Worm (Caenorhabditis elegans) whole organism, L3 larva: ENCODE data around the gene Y44A6D.1.
A peak's percentile ranks its signal among the peaks of the same experiment; 100 is the strongest.

Source experiments
- R02D3.7 ChIP-seq: fragments of 150-350 bp; optimal IDR thresholded peaks from 2 replicates; lab custom pipeline; 2014; ENCODE audit warnings: missing biosample characterization, missing genetic modification characterization
- ZK546.5 ChIP-seq: sonication (generic microtip); optimal IDR thresholded peaks from 2 replicates; lab custom pipeline; 2017; ENCODE audit warnings: missing biosample characterization, missing genetic modification characterization
- aly-2 ChIP-seq: fragments of 150-350 bp; optimal IDR thresholded peaks from 2 replicates; lab custom pipeline; 2014; ENCODE audit warnings: missing biosample characterization, missing genetic modification characterization
- ama-1 ChIP-seq: fragments of 150-350 bp; optimal IDR thresholded peaks from 2 replicates; lab custom pipeline; 2018
- ceh-16 ChIP-seq: sonication (generic microtip); optimal IDR thresholded peaks from 2 replicates; lab custom pipeline; 2017; ENCODE audit warnings: missing biosample characterization, missing genetic modification characterization
- ceh-28 ChIP-seq: fragments of 150-350 bp; optimal IDR thresholded peaks from 2 replicates; lab custom pipeline; 2014; ENCODE audit warnings: missing biosample characterization, missing genetic modification reagents, missing genetic modification characterization
- ceh-82 ChIP-seq: fragments of 150-350 bp; optimal IDR thresholded peaks from 2 replicates; lab custom pipeline; 2014; ENCODE audit warnings: missing biosample characterization, missing genetic modification characterization
- ceh-9 ChIP-seq: sonication (generic microtip); optimal IDR thresholded peaks from 2 replicates; lab custom pipeline; 2018; ENCODE audit warnings: missing biosample characterization, missing genetic modification characterization
- daf-12 ChIP-seq: fragments of 150-350 bp; optimal IDR thresholded peaks from 2 replicates; lab custom pipeline; 2014; ENCODE audit warnings: missing biosample characterization, missing genetic modification reagents, missing genetic modification characterization
- egl-27 ChIP-seq: sonication (generic microtip); optimal IDR thresholded peaks from 4 replicates; lab custom pipeline; 2017; ENCODE audit warnings: missing biosample characterization, missing genetic modification reagents, missing genetic modification characterization
- egl-5 ChIP-seq: fragments of 150-350 bp; optimal IDR thresholded peaks from 2 replicates; lab custom pipeline; 2017; ENCODE audit warnings: missing biosample characterization, missing genetic modification reagents, missing genetic modification characterization, inconsistent platforms
- elt-1 ChIP-seq: fragments of 150-350 bp; optimal IDR thresholded peaks from 2 replicates; lab custom pipeline; 2014; ENCODE audit warnings: missing biosample characterization, missing genetic modification characterization
- elt-2 ChIP-seq: sonication (generic microtip); optimal IDR thresholded peaks from 2 replicates; lab custom pipeline; 2016; ENCODE audit warnings: missing genetic modification reagents, mild to moderate bottlenecking, missing genetic modification characterization, missing compliant biosample characterization
- elt-3 ChIP-seq, 3 experiments: fragments of 150-350 bp in 1 of 3; sonication (generic microtip) in 2 of 3; optimal IDR thresholded peaks; 2 replicates in 2 of 3; 4 replicates in 1 of 3; lab custom pipeline; 2014 to 2017; ENCODE audit warnings: missing biosample characterization in 3 of 3, missing genetic modification characterization in 3 of 3
- eor-1 ChIP-seq, 2 experiments: fragments of 150-350 bp; optimal IDR thresholded peaks; 2 replicates each; lab custom pipeline; 2014 to 2018; ENCODE audit warnings: missing biosample characterization in 2 of 2, missing genetic modification characterization in 2 of 2
- fkh-10 ChIP-seq: sonication (generic microtip); optimal IDR thresholded peaks from 2 replicates; lab custom pipeline; 2017; ENCODE audit warnings: missing biosample characterization, missing genetic modification reagents, missing genetic modification characterization
- fkh-2 ChIP-seq: fragments of 150-350 bp; optimal IDR thresholded peaks from 2 replicates; lab custom pipeline; 2014; ENCODE audit warnings: missing biosample characterization, missing genetic modification reagents, missing genetic modification characterization
- fos-1 ChIP-seq: fragments of 150-350 bp; optimal IDR thresholded peaks from 2 replicates; lab custom pipeline; 2014; ENCODE audit warnings: missing biosample characterization, missing genetic modification characterization
- hmg-11 ChIP-seq: sonication (generic microtip); optimal IDR thresholded peaks from 2 replicates; lab custom pipeline; 2016; ENCODE audit warnings: missing genetic modification characterization, missing compliant biosample characterization
- jun-1 ChIP-seq: fragments of 150-350 bp; optimal IDR thresholded peaks from 2 replicates; lab custom pipeline; 2014; ENCODE audit warnings: missing biosample characterization, missing genetic modification reagents, missing genetic modification characterization
- lin-15B ChIP-seq: fragments of 150-350 bp; optimal IDR thresholded peaks from 2 replicates; lab custom pipeline; 2014; ENCODE audit warnings: missing biosample characterization, missing genetic modification characterization
- lin-39 ChIP-seq: fragments of 150-350 bp; optimal IDR thresholded peaks from 2 replicates; lab custom pipeline; 2018; ENCODE audit warnings: missing biosample characterization, missing genetic modification reagents, missing genetic modification characterization
- lsy-12 ChIP-seq: sonication (generic microtip); optimal IDR thresholded peaks from 2 replicates; lab custom pipeline; 2016; ENCODE audit warnings: mild to moderate bottlenecking, missing genetic modification characterization, missing compliant biosample characterization
- mdl-1 ChIP-seq: fragments of 150-350 bp; optimal IDR thresholded peaks from 2 replicates; lab custom pipeline; 2014; ENCODE audit warnings: missing biosample characterization, missing genetic modification characterization
- mml-1 ChIP-seq: fragments of 150-350 bp; sonication (generic microtip); optimal IDR thresholded peaks from 3 replicates; lab custom pipeline; 2014; ENCODE audit warnings: missing biosample characterization, missing genetic modification characterization
- nfya-1 ChIP-seq: sonication (generic microtip); optimal IDR thresholded peaks from 2 replicates; lab custom pipeline; 2017; ENCODE audit warnings: missing genetic modification characterization, mild to moderate bottlenecking, missing compliant biosample characterization, antibody characterized with exemption, moderate library complexity; ENCODE audit not compliant: insufficient read depth
- nhr-11 ChIP-seq: fragments of 150-350 bp; optimal IDR thresholded peaks from 2 replicates; lab custom pipeline; 2014; ENCODE audit warnings: missing biosample characterization, missing genetic modification characterization
- nhr-12 ChIP-seq: fragments of 150-350 bp; optimal IDR thresholded peaks from 2 replicates; lab custom pipeline; 2014; ENCODE audit warnings: missing biosample characterization, missing genetic modification characterization
- nhr-23 ChIP-seq: fragments of 150-350 bp; optimal IDR thresholded peaks from 2 replicates; lab custom pipeline; 2014; ENCODE audit warnings: missing biosample characterization, missing genetic modification reagents, missing genetic modification characterization
- nhr-237 ChIP-seq: fragments of 150-350 bp; optimal IDR thresholded peaks from 2 replicates; lab custom pipeline; 2014; ENCODE audit warnings: missing biosample characterization, missing genetic modification characterization
- nhr-25 ChIP-seq: sonication (generic microtip); optimal IDR thresholded peaks from 2 replicates; lab custom pipeline; 2017; ENCODE audit warnings: missing biosample characterization, missing genetic modification characterization
- nhr-28 ChIP-seq: fragments of 150-350 bp; optimal IDR thresholded peaks from 2 replicates; lab custom pipeline; 2014; ENCODE audit warnings: missing biosample characterization, missing genetic modification characterization
- nhr-43 ChIP-seq: sonication (generic microtip); optimal IDR thresholded peaks from 2 replicates; lab custom pipeline; 2016; ENCODE audit warnings: mild to moderate bottlenecking, missing genetic modification characterization, missing compliant biosample characterization; ENCODE audit not compliant: poor library complexity, severe bottlenecking
- nhr-67 ChIP-seq: fragments of 150-350 bp; optimal IDR thresholded peaks from 2 replicates; lab custom pipeline; 2014; ENCODE audit warnings: missing biosample characterization, missing genetic modification characterization
- nhr-76 ChIP-seq: fragments of 150-350 bp; sonication (generic microtip); optimal IDR thresholded peaks from 5 replicates; lab custom pipeline; 2014; ENCODE audit warnings: missing biosample characterization, missing genetic modification characterization
- nhr-77 ChIP-seq: fragments of 150-350 bp; optimal IDR thresholded peaks from 2 replicates; lab custom pipeline; 2014; ENCODE audit warnings: missing biosample characterization, missing genetic modification characterization
- pha-4 ChIP-seq: fragments of 150-350 bp; optimal IDR thresholded peaks from 2 replicates; lab custom pipeline; 2014; ENCODE audit warnings: missing biosample characterization, missing genetic modification reagents, missing genetic modification characterization
- pqm-1 ChIP-seq: fragments of 150-350 bp; optimal IDR thresholded peaks from 2 replicates; lab custom pipeline; 2017; ENCODE audit warnings: missing biosample characterization, missing genetic modification characterization, inconsistent platforms
- sea-2 ChIP-seq: fragments of 150-350 bp; sonication (generic microtip); optimal IDR thresholded peaks from 4 replicates; lab custom pipeline; 2014; ENCODE audit warnings: missing biosample characterization, missing genetic modification reagents, missing genetic modification characterization
- skn-1 ChIP-seq: fragments of 150-350 bp; optimal IDR thresholded peaks from 2 replicates; lab custom pipeline; 2014; ENCODE audit warnings: missing biosample characterization, missing genetic modification characterization
- snpc-4 ChIP-seq: fragments of 150-350 bp; optimal IDR thresholded peaks from 2 replicates; lab custom pipeline; 2014; ENCODE audit warnings: missing biosample characterization, missing genetic modification characterization
- tbx-2 ChIP-seq: sonication (generic microtip); optimal IDR thresholded peaks from 2 replicates; lab custom pipeline; 2016; ENCODE audit warnings: mild to moderate bottlenecking, missing genetic modification characterization, missing compliant biosample characterization
- unc-39 ChIP-seq: sonication (generic microtip); optimal IDR thresholded peaks from 4 replicates; lab custom pipeline; 2017; ENCODE audit warnings: missing biosample characterization, missing genetic modification characterization
- unc-62 ChIP-seq: fragments of 150-350 bp; sonication (generic microtip); optimal IDR thresholded peaks from 4 replicates; lab custom pipeline; 2014; ENCODE audit warnings: missing biosample characterization, missing genetic modification reagents, missing genetic modification characterization
- zag-1 ChIP-seq: fragments of 150-350 bp; optimal IDR thresholded peaks from 2 replicates; lab custom pipeline; 2014; ENCODE audit warnings: missing biosample characterization, missing genetic modification characterization
- ztf-11 ChIP-seq: fragments of 150-350 bp; optimal IDR thresholded peaks from 2 replicates; lab custom pipeline; 2014; ENCODE audit warnings: missing biosample characterization, missing genetic modification characterization
- ztf-4 ChIP-seq: fragments of 150-350 bp; optimal IDR thresholded peaks from 2 replicates; lab custom pipeline; 2014; ENCODE audit warnings: missing biosample characterization, missing genetic modification characterization

Gene Y44A6D.1

DNA sequence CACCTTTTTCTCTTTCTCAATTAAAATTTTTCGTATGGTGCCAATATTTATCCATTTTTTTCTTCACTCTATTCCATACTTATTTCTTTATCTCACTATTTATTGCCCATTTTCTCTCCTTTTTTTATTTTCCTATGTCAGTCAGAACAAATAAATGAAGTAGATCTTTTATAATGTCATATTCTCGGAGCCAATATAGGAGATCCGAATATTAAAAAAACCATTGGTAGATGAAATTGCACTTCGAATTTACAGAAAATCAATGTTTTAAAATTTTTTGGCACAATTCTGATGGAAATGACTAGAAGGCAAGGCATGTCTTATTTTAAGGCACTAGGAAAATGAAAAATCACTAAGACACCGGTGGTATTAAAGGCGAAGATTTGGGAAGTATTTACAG lies 783 bp upstream of the Y44A6D.1 start:
- TF ChIP-seq fkh-2 (tag; lab: Kevin White, UChicago) = no peak
- no peak for TF ChIP-seq fkh-10 (GFP tag; lab: Kevin White, UChicago)
- no peak for TF ChIP-seq zag-1 (tag; lab: Kevin White, UChicago)
- no peak for TF ChIP-seq pqm-1 (tag; lab: Kevin White, UChicago)
- peak; percentile 24 for TF ChIP-seq ceh-82
- no peak for TF ChIP-seq nhr-237 (tag; lab: Kevin White, UChicago)
- TF ChIP-seq elt-1 (tag; lab: Kevin White, UChicago) = no peak

DNA sequence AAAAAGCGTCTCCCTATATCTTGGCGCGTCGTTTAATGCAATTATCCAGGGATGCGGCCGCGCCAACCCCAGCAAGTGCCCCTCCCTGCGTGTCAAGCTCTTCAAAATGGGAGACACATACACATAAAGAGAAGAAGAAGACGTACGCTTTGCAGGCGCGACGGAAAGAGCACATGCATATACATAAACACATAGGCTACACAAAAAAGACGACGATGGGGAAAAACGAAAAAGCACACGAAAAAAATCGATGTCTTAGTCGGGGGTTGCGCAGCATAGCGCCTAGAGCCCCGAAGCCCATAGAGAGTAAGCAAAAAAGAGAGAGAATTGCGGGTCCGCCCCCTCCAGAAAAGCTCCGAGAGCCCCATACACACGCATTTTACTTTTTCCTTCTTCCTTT lies 728 bp downstream of the Y44A6D.1 start, which contains the start of gene tpan-1:
Gene tpan-1 (plus strand): TSS at position 398 of the 400 bp plus-strand sequence.
- TF ChIP-seq ZK546.5 (no peak), ceh-82 (no peak), ztf-11 (tag; lab: Kevin White, UChicago) (no peak), ztf-4 (tag; lab: Kevin White, UChicago) (no peak), unc-62 (GFP tag; lab: Kevin White, UChicago) (no peak), daf-12 (tag; lab: Kevin White, UChicago) (no peak), tbx-2 (no peak), eor-1 (tag; optimal IDR thresholded peaks at IDR 0.05; lab: Kevin White, UChicago) (no peak), egl-5 (tag; lab: Kevin White, UChicago) (no peak), fos-1 (tag; lab: Kevin White, UChicago) (no peak), R02D3.7 (tag; lab: Kevin White, UChicago) (no peak), nhr-67 (tag; lab: Kevin White, UChicago) (no peak), skn-1 (tag; lab: Kevin White, UChicago) (peak; percentile 6), mdl-1 (peak; percentile 19), nhr-23 (tag; lab: Kevin White, UChicago) (no peak), unc-39 (tag; lab: Kevin White, UChicago) (no peak), nhr-43 (tag; lab: Kevin White, UChicago) (no peak), nhr-76 (no peak), lsy-12 (no peak), elt-2 (tag; lab: Kevin White, UChicago) (no peak), mml-1 (no peak), nhr-25 (no peak), pqm-1 (tag; lab: Kevin White, UChicago) (no peak), ceh-9 (tag; lab: Kevin White, UChicago) (no peak), nhr-12 (tag; lab: Kevin White, UChicago) (no peak), ceh-28 (tag; lab: Kevin White, UChicago) (peak; percentile 1), fkh-2 (tag; lab: Kevin White, UChicago) (no peak), aly-2 (tag; lab: Kevin White, UChicago) (no peak), fkh-10 (GFP tag; lab: Kevin White, UChicago) (peak; percentile 89), zag-1 (tag; lab: Kevin White, UChicago) (no peak), nhr-77 (tag; lab: Kevin White, UChicago) (no peak), jun-1 (tag; lab: Kevin White, UChicago) (no peak), nhr-11 (tag; lab: Kevin White, UChicago) (no peak), hmg-11 (peak; percentile 29), nhr-28 (tag; lab: Kevin White, UChicago) (no peak), pha-4 (no peak), ama-1 (lab: Kevin White, UChicago) (no peak), elt-3 (tag; optimal IDR thresholded peaks at IDR 0.05; lab: Kevin White, UChicago) (no peak), elt-1 (tag; lab: Kevin White, UChicago) (no peak), ceh-16 (tag; lab: Kevin White, UChicago) (no peak), snpc-4 (tag; lab: Kevin White, UChicago) (peak; percentile 38), lin-39 (tag; lab: Kevin White, UChicago) (peak; percentile 79), nhr-237 (tag; lab: Kevin White, UChicago) (no peak), nfya-1 (tag; lab: Kevin White, UChicago) (peak; percentile 76), lin-15B (tag; lab: Kevin White, UChicago) (no peak), egl-27 (no peak), sea-2 (GFP tag; lab: Kevin White, UChicago) (no peak)
- TF ChIP-seq, all 47 proteins: peak for 8
